Fruit fly (Drosophila melanogaster) whole organism, pupa: Measurements from ENCODE around the gene Obp99d.

ENCODE experiments used
- CG10348 ChIP-seq: fragments of 200-800 bp; sonication (Bioruptor generic); IDR thresholded peaks from 2 replicates; pipeline ENCODE4 v1.3.6; 2022; ENCODE audit warnings: missing biosample characterization, missing genetic modification characterization
- CG12605 ChIP-seq: fragments of 200-800 bp; sonication (Bioruptor generic); IDR thresholded peaks from 2 replicates; pipeline ENCODE4 v1.3.6; 2022; ENCODE audit warnings: missing biosample characterization, missing genetic modification characterization
- CG13204 ChIP-seq: fragments of 200-800 bp; sonication (Bioruptor generic); optimal IDR thresholded peaks from 2 replicates; lab custom pipeline; 2018; ENCODE audit warnings: missing biosample characterization, mild to moderate bottlenecking, missing genetic modification characterization, moderate library complexity
- CG14655 ChIP-seq: fragments of 200-800 bp; sonication (Bioruptor generic); optimal IDR thresholded peaks from 3 replicates; lab custom pipeline; 2017; ENCODE audit warnings: mild to moderate bottlenecking, missing biosample characterization, missing genetic modification reagents, missing genetic modification characterization
- CG15710 ChIP-seq: fragments of 200-800 bp; sonication (Bioruptor generic); optimal IDR thresholded peaks from 2 replicates; lab custom pipeline; 2018; ENCODE audit warnings: missing biosample characterization, mild to moderate bottlenecking, missing genetic modification characterization, moderate library complexity
- CG17806 ChIP-seq: fragments of 200-800 bp; sonication (Bioruptor generic); optimal IDR thresholded peaks from 2 replicates; lab custom pipeline; 2018; ENCODE audit warnings: missing biosample characterization, mild to moderate bottlenecking, missing genetic modification characterization, moderate library complexity
- CG32121 ChIP-seq: fragments of 200-800 bp; sonication (Bioruptor generic); IDR thresholded peaks from 2 replicates; pipeline ENCODE4 v1.3.6; 2022; ENCODE audit warnings: missing biosample characterization, missing genetic modification characterization
- CG34367 ChIP-seq: fragments of 200-800 bp; sonication (Bioruptor generic); optimal IDR thresholded peaks from 2 replicates; lab custom pipeline; 2018; ENCODE audit warnings: missing biosample characterization, mild to moderate bottlenecking, missing genetic modification characterization
- CG4496 ChIP-seq: fragments of 200-800 bp; sonication (Bioruptor generic); IDR thresholded peaks from 3 replicates; pipeline ENCODE4 v1.3.6; 2022; ENCODE audit warnings: missing biosample characterization, missing genetic modification characterization
- CG8159 ChIP-seq: fragments of 200-800 bp; sonication (Bioruptor generic); optimal IDR thresholded peaks from 3 replicates; lab custom pipeline; 2018; ENCODE audit warnings: missing biosample characterization, mild to moderate bottlenecking, missing genetic modification characterization, moderate library complexity
- CG8301 ChIP-seq: fragments of 200-800 bp; sonication (Bioruptor generic); optimal IDR thresholded peaks from 2 replicates; lab custom pipeline; 2018; ENCODE audit warnings: missing biosample characterization, mild to moderate bottlenecking, missing genetic modification characterization
- CG9948 ChIP-seq: fragments of 200-800 bp; sonication (Bioruptor generic); optimal IDR thresholded peaks from 2 replicates; lab custom pipeline; 2018; ENCODE audit warnings: missing biosample characterization, mild to moderate bottlenecking, missing genetic modification characterization, moderate library complexity
- D1 ChIP-seq: fragments of 200-800 bp; sonication (Bioruptor generic); optimal IDR thresholded peaks from 2 replicates; lab custom pipeline; 2018; ENCODE audit warnings: missing biosample characterization, mild to moderate bottlenecking, missing genetic modification characterization, moderate library complexity
- EcR ChIP-seq: fragments of 200-800 bp; sonication (Bioruptor generic); optimal IDR thresholded peaks from 3 replicates; lab custom pipeline; 2019; ENCODE audit warnings: missing biosample characterization, missing genetic modification characterization, mild to moderate bottlenecking, moderate library complexity, missing genetic modification reagents
- Ets98B ChIP-seq: fragments of 200-800 bp; sonication (Bioruptor generic); IDR thresholded peaks from 2 replicates; pipeline ENCODE4 v1.3.6; 2022; ENCODE audit warnings: missing biosample characterization, missing genetic modification characterization
- Pif1A ChIP-seq: fragments of 200-800 bp; sonication (Bioruptor generic); optimal IDR thresholded peaks from 3 replicates; lab custom pipeline; 2016; ENCODE audit warnings: missing biosample characterization, missing genetic modification characterization
- Pif1B ChIP-seq: fragments of 200-800 bp; sonication (Bioruptor generic); optimal IDR thresholded peaks from 3 replicates; lab custom pipeline; 2016; ENCODE audit warnings: missing biosample characterization, missing genetic modification characterization
- Snoo ChIP-seq: fragments of 200-800 bp; sonication (Bioruptor generic); optimal IDR thresholded peaks from 3 replicates; lab custom pipeline; 2017; ENCODE audit warnings: missing biosample characterization, mild to moderate bottlenecking, missing genetic modification characterization, inconsistent platforms
- fd96Ca ChIP-seq: fragments of 200-800 bp; sonication (Bioruptor generic); IDR thresholded peaks from 3 replicates; pipeline ENCODE4 v1.3.6; 2022; ENCODE audit warnings: missing biosample characterization, missing genetic modification characterization
- gl ChIP-seq: fragments of 200-800 bp; sonication (Bioruptor generic); optimal IDR thresholded peaks from 2 replicates; lab custom pipeline; 2018; ENCODE audit warnings: missing biosample characterization, mild to moderate bottlenecking, missing genetic modification characterization
- rn ChIP-seq: fragments of 200-800 bp; sonication (Bioruptor generic); IDR thresholded peaks from 2 replicates; pipeline ENCODE4 v1.3.6; 2022; ENCODE audit warnings: missing biosample characterization, missing genetic modification characterization

Gene Obp99d

DNA sequence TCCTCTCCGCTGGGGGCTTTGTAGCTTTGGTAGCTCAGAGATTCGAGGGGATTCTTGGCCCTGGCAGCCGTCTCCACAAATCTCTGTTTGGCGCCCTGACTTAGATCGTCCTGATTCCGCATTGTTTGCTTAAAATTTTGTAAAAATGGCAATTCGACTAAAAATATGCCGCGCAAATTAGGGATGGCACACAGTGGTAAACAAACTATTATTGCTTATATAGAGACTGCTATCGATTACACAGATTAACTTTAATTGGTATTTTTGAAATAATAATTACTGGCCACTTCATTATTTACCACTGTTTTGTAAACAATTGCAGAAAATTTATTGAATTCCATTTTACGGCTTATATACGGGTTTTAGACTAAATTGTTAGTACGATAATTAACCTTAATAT lies 10.4 kb downstream of the Obp99d start, which contains the start of the genes Naa40 and CG18731:
TSS of gene Naa40 (minus strand) at position 206 of the 400 bp plus-strand sequence.
TSS of gene CG18731 (plus strand) at position 283 of the 400 bp plus-strand sequence.
- TF ChIP-seq EcR (no peak), Snoo (no peak)

DNA sequence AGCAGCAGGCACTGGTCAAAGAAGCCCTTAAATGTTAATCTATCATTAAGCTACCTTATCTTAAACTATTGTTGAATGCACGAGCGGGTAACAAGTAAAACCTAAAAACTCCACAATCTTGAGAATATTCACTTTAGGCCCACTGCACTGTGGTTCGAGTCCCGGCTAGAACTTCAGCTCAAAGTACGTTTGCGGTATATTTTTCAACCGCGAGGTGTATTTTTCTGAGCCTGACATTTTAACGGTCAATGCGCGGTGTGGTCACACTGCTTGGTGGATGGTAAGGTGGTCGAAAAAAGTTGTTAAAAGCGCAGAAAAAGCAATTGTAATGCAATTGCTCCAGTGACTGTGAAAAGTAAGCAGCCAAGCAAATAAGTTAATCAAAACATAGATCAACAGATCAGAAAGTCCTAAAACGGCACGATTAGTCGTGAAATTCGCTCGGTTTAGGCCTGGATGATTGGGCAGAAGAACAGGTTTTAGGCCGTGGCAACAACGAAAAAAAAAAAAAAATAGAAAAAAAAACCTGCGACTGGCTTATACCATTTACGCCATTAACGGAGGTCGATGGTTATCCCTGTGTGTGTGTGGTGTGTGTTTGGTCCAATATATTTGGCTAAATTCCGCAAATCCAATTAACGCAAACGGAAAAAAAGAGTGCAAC lies 11.4 kb downstream of the Obp99d start, which contains the start of gene Kul:
TSS of gene Kul (plus strand) at position 254 of the 664 bp plus-strand sequence.
- no peak for TF ChIP-seq CG9948 (tag; lab: Kevin White, UChicago)
- TF ChIP-seq CG8159 (tag; lab: Kevin White, UChicago), result peak; percentile 40
- TF ChIP-seq D1, result no peak
- TF ChIP-seq CG32121 (GFP tag; lab: Robert Waterston, UW), result peak; percentile 57; the same call in 1 of the 2 replicates
- peak; percentile 49; the same call in 1 of the 3 replicates for TF ChIP-seq fd96Ca (GFP tag; lab: Robert Waterston, UW)
- peak; percentile 34 for TF ChIP-seq Ets98B (GFP tag; lab: Robert Waterston, UW)
- no peak for TF ChIP-seq CG14655 (GFP tag; lab: Kevin White, UChicago)
- peak; percentile 67 for TF ChIP-seq gl
- peak; percentile 50 for TF ChIP-seq CG8301 (tag; lab: Kevin White, UChicago)
- TF ChIP-seq CG12605 (GFP tag; lab: Robert Waterston, UW), result peak; percentile 18; the same call in 1 of the 2 replicates
- peak; percentile 56; the same call in 2 of the 3 replicates for TF ChIP-seq CG4496 (GFP tag; lab: Robert Waterston, UW)
- peak; percentile 61 for TF ChIP-seq Snoo
- peak; percentile 19; the same call in 1 of the 2 replicates for TF ChIP-seq rn (GFP tag; lab: Robert Waterston, UW)
- TF ChIP-seq CG15710, result peak; percentile 23
- peak; percentile 18 for TF ChIP-seq CG17806
- no peak for TF ChIP-seq CG10348 (GFP tag; lab: Robert Waterston, UW)
- TF ChIP-seq CG34367, result peak; percentile 28

DNA sequence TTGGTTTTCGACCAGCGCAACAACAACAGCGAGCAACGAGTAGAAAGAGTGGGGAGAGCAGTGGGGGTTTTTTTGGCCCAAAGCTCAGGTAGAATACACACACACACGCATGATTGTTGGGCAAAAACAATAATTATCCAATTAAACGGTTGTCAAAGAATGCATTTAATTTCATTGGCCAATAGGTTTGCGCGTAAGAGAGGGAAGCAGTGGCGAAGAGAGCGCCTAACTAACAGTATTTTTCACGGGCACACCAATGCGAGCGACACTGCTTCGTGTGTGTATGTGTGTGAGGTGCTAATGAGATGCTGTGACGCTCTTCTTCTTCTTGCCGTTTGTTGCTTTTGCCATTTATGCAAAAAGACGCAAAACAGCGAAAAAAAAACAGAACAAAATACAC lies 12.0 kb downstream of the Obp99d start:
- no peak for TF ChIP-seq CG8301 (tag; lab: Kevin White, UChicago)
- peak; percentile 4 for TF ChIP-seq EcR
- TF ChIP-seq, all 21 proteins: peak for 1

DNA sequence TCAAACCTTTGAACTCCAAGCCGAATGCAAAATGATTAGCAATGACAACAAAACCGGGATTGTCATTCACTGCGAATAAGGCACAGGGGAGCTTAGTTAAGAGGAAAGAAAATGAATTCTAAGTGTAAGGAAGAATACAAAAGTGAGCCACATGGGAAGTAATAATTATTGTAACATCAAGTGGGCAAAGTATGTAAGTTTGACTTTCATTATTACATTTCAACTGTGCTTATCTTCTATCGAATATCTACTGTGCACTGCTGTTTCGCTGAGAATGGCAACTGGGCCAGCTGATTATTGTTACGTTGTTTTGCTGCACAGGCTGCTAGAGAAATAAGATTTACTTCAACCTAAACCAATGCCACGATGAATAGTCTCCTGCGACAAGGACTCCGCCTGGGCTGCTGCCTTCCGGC lies 22.4 kb downstream of the Obp99d start, which contains the start of the genes CG7601 and CIA30:
TSS of gene CG7601 (minus strand) at position 68 of the 416 bp plus-strand sequence.
TSS of gene CIA30 (plus strand) at position 288 of the 416 bp plus-strand sequence.
- TF ChIP-seq D1, result no peak
- TF ChIP-seq gl, result peak; percentile 98
- TF ChIP-seq CG8159 (tag; lab: Kevin White, UChicago), result peak; percentile 98
- TF ChIP-seq CG15710, result peak; percentile 99
- TF ChIP-seq Ets98B (GFP tag; lab: Robert Waterston, UW), result peak; percentile 100
- peak; percentile 99 for TF ChIP-seq CG17806
- TF ChIP-seq fd96Ca (GFP tag; lab: Robert Waterston, UW), result peak; percentile 100
- peak; percentile 100 for TF ChIP-seq rn (GFP tag; lab: Robert Waterston, UW)
- TF ChIP-seq Pif1B (GFP tag; lab: Kevin White, UChicago), result peak; percentile 98
- peak; percentile 96 for TF ChIP-seq CG34367
- peak; percentile 100 for TF ChIP-seq Pif1A (GFP tag; lab: Kevin White, UChicago)
- TF ChIP-seq EcR, result peak; percentile 61
- TF ChIP-seq CG32121 (GFP tag; lab: Robert Waterston, UW), result peak; percentile 100
- TF ChIP-seq CG13204 (GFP tag; lab: Kevin White, UChicago), result no peak
- peak; percentile 100 for TF ChIP-seq CG4496 (GFP tag; lab: Robert Waterston, UW)
- TF ChIP-seq CG10348 (GFP tag; lab: Robert Waterston, UW), result peak; percentile 100
- TF ChIP-seq CG8301 (tag; lab: Kevin White, UChicago), result peak; percentile 98
- TF ChIP-seq Snoo, result peak; percentile 99
- peak; percentile 99 for TF ChIP-seq CG14655 (GFP tag; lab: Kevin White, UChicago)
- TF ChIP-seq CG12605 (GFP tag; lab: Robert Waterston, UW), result peak; percentile 100
- peak; percentile 98 for TF ChIP-seq CG9948 (tag; lab: Kevin White, UChicago)

DNA sequence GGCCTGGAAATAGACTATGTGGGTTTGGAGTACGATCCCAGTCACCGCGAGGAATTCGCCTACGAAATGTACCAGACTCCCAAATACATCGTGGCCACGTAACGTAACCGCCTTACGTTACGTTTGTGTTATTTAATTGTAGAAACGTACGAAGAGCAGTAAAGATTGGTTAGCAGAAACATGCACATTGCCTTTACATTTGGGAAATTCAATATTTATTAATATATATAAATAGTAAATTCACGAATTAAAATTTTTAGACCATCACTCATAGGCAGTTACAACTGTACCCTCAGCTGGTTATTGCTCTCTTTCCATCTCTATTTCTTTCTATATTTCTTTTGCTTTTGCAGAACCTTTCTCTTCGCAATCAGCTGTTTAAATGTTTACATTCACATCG lies 23.6 kb downstream of the Obp99d start, which contains the start of gene Gnpnat:
TSS of gene Gnpnat (plus strand) at position 385 of the 400 bp plus-strand sequence.
- TF ChIP-seq CG34367 (peak; percentile 37), CG12605 (GFP tag; lab: Robert Waterston, UW) (no peak), Pif1B (GFP tag; lab: Kevin White, UChicago) (peak; percentile 48), CG17806 (peak; percentile 61), CG13204 (GFP tag; lab: Kevin White, UChicago) (no peak), CG14655 (GFP tag; lab: Kevin White, UChicago) (peak; percentile 58), rn (GFP tag; lab: Robert Waterston, UW) (no peak), Pif1A (GFP tag; lab: Kevin White, UChicago) (peak; percentile 51), CG9948 (tag; lab: Kevin White, UChicago) (peak; percentile 7), CG8301 (tag; lab: Kevin White, UChicago) (peak; percentile 63), Ets98B (GFP tag; lab: Robert Waterston, UW) (no peak), CG15710 (peak; percentile 40), CG8159 (tag; lab: Kevin White, UChicago) (peak; percentile 46), Snoo (peak; percentile 63)

DNA sequence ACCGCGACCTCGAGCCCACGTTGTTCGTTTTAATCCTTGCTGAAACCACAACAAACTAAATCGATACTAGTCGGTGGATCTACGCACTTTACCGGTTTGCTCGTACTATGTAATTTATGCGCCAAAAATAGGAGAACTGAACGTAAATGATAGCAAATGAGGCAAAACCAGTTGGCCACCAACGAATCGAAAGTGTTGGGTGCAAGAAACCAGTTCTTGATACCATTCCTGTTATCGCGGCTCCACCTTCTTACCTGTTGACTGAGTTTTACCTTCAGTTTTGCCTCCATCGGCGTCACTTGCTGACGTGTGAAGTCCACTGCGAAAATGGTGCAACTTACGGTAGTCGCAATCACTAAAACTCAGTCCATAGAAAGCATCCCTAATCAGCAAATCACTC lies 25.8 kb downstream of the Obp99d start:
- TF ChIP-seq CG15710 (no peak), EcR (peak; percentile 50)
